Fruit fly (Drosophila melanogaster): ENCODE results near the gene CG43391.

The CG43391 gene

DNA sequence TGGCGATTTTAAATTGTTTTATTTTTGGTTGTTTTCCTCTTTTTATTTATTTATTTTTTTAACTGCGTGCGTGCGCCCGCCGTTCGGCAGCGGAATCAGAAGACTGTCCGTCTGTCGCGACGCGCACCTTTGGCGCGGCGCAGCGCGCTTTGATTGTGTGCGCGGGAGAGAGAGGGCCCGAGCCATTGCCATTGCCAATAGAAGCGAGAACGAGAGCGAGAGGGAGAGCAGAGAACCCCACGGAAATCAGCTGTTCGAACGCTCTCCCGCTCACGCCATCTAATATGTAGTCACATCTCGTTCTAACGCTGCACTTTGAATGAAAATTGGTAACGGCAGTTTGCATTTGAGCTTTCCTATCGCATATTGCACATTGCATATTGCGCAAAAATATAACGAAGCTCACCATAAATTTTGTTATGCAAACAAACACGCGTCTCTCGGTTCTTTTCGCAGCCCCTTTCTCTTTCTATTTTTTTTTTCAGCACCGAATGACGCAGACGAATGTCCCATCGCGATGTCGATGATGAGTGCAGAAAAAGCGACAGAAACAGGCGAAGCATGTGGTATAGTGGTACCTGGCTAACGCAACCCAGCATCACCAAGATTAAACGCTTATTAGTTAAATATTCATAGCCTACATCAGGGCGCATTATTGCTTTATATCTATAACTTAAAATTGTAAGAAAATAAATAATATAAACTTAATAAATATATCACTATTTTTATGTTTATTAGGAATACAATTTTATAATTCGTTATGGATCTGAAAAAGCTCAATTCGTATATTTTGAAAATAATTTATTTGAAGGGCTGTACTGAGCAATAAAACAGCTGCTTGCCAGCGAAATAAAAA is 46.2 kb downstream of the CG43391 start (continued):
- TF ChIP-seq HLH54F (GFP tag; optimal IDR thresholded peaks at IDR 0.05) = no peak
- TF ChIP-seq ash1 (GFP tag; optimal IDR thresholded peaks at IDR 0.05) = no peak
- no peak for TF ChIP-seq exex (tag; optimal IDR thresholded peaks at IDR 0.05)
- TF ChIP-seq Hr39 (optimal IDR thresholded peaks at IDR 0.05) = no peak
- TF ChIP-seq CG1233 (GFP tag; optimal IDR thresholded peaks at IDR 0.05) = peak; percentile 2
- no peak for TF ChIP-seq danr (GFP tag; IDR thresholded peaks at IDR 0.05)
- TF ChIP-seq CG10565 (GFP tag; optimal IDR thresholded peaks at IDR 0.05) = no peak
- no peak for TF ChIP-seq Hmx (GFP tag; optimal IDR thresholded peaks at IDR 0.05)
- TF ChIP-seq CG32532 (GFP tag; IDR thresholded peaks at IDR 0.05) = peak; percentile 39
- no peak for TF ChIP-seq CG11696 (GFP tag; IDR thresholded peaks at IDR 0.05)
- TF ChIP-seq D (optimal IDR thresholded peaks at IDR 0.05) = no peak
- TF ChIP-seq D (GFP tag; optimal IDR thresholded peaks at IDR 0.05) = no peak
- no peak for TF ChIP-seq bcd (GFP tag; optimal IDR thresholded peaks at IDR 0.05)
- no peak for TF ChIP-seq CG15073 (GFP tag; optimal IDR thresholded peaks at IDR 0.05)
- peak; percentile 48 for TF ChIP-seq CG7839 (tag; optimal IDR thresholded peaks at IDR 0.05)
- no peak for TF ChIP-seq CG1603 (tag; optimal IDR thresholded peaks at IDR 0.05)
- TF ChIP-seq Taf1 (GFP tag; IDR thresholded peaks at IDR 0.05) = no peak
- no peak for TF ChIP-seq CG34422 (GFP tag; IDR thresholded peaks at IDR 0.05)
- TF ChIP-seq Elba2 (GFP tag; optimal IDR thresholded peaks at IDR 0.05) = no peak
- TF ChIP-seq tgo (GFP tag; IDR thresholded peaks at IDR 0.05) = 0 out of 3 replicates have a peak, but pooled peaks have one; percentile 25
- TF ChIP-seq CG2202 (tag; optimal IDR thresholded peaks at IDR 0.05) = no peak
- no peak for TF ChIP-seq CG11093 (GFP tag; IDR thresholded peaks at IDR 0.05)
- no peak for TF ChIP-seq Rx (GFP tag; IDR thresholded peaks at IDR 0.05)
- TF ChIP-seq HLHmδ (GFP tag; optimal IDR thresholded peaks at IDR 0.05) = no peak
- TF ChIP-seq CG4328 (GFP tag; optimal IDR thresholded peaks at IDR 0.05) = no peak
- TF ChIP-seq pb (GFP tag; optimal IDR thresholded peaks at IDR 0.05) = no peak
- no peak for TF ChIP-seq Bdp1 (GFP tag; optimal IDR thresholded peaks at IDR 0.05)
- TF ChIP-seq Sin3A (optimal IDR thresholded peaks at IDR 0.05) = no peak
- no peak for TF ChIP-seq NK7.1 (GFP tag; optimal IDR thresholded peaks at IDR 0.05)
- TF ChIP-seq CG13894 (tag; optimal IDR thresholded peaks at IDR 0.05) = no peak
- peak; percentile 3 for TF ChIP-seq CG17829 (tag; optimal IDR thresholded peaks at IDR 0.05)
- no peak for TF ChIP-seq en (GFP tag; optimal IDR thresholded peaks at IDR 0.05)
- 0 out of 2 replicates have a peak, but pooled peaks have one; percentile 9 for TF ChIP-seq bbx (GFP tag; IDR thresholded peaks at IDR 0.05; ENCODE audit: partially characterized antibody)
- TF ChIP-seq Atf3 (GFP tag; optimal IDR thresholded peaks at IDR 0.05) = no peak
- TF ChIP-seq CG4854 (GFP tag; optimal IDR thresholded peaks at IDR 0.05) = no peak
- no peak for TF ChIP-seq Fer1 (GFP tag; optimal IDR thresholded peaks at IDR 0.05)
- no peak for TF ChIP-seq aop (GFP tag; IDR thresholded peaks at IDR 0.05)
- TF ChIP-seq Jarid2 (GFP tag; optimal IDR thresholded peaks at IDR 0.05) = peak; percentile 68
- TF ChIP-seq Dek (tag; optimal IDR thresholded peaks at IDR 0.05) = peak; percentile 16
- peak; percentile 32; the same call in 1 of the 2 replicates for TF ChIP-seq ranshi (GFP tag; IDR thresholded peaks at IDR 0.05)
- no peak for TF ChIP-seq CG10147 (GFP tag; optimal IDR thresholded peaks at IDR 0.05)
- no peak for TF ChIP-seq Asciz (GFP tag; optimal IDR thresholded peaks at IDR 0.05)
- TF ChIP-seq CG7271 (tag; optimal IDR thresholded peaks at IDR 0.05) = no peak
- no peak for TF ChIP-seq CG8281 (tag; optimal IDR thresholded peaks at IDR 0.05)
- TF ChIP-seq Dbx (GFP tag; IDR thresholded peaks at IDR 0.05) = peak; percentile 29; the same call in 1 of the 3 replicates
- 0 out of 3 replicates have a peak, but pooled peaks have one; percentile 23 for TF ChIP-seq Opbp (GFP tag; IDR thresholded peaks at IDR 0.05; ENCODE audit: partially characterized antibody)
- TF ChIP-seq dmrt11E (tag; optimal IDR thresholded peaks at IDR 0.05) = no peak
- TF ChIP-seq lbe (GFP tag; optimal IDR thresholded peaks at IDR 0.05) = no peak
- TF ChIP-seq CG4424 (GFP tag; optimal IDR thresholded peaks at IDR 0.05) = no peak
- TF ChIP-seq maf-S (GFP tag; optimal IDR thresholded peaks at IDR 0.05) = no peak
